Worm (Caenorhabditis elegans): ENCODE data around the gene rsp-1.
A peak's percentile ranks its signal among the peaks of the same experiment; 100 is the strongest.

DNA sequence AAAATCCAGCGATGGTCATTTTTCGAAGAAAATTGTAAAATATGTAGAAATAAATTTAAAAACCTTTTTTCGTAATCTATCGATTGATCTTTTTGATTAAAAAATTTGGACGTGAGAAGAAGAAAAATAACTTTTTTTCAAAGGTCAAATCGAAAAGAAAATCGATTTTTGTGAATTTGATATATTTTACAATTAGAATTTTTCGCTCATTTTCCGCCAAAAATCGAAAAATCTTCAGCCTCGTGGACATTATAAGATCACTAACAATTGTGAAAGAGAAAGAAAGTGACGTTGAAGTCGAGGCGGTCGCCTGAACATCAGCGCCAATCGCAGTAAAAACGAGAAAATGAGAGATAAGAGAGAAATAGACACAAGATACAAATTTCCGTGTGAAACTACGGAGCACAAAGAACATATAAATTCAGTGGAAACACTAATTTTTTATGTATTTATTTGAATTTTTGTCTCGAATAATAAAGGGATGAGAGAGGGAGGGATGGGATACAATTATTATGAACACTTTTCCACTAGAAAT is 16.5 kb downstream of the rsp-1 start, which contains the start of gene cisd-1:
- TF ChIP-seq unc-62 (GFP tag; optimal IDR thresholded peaks at IDR 0.05) (no peak), ZK546.5 (tag; optimal IDR thresholded peaks at IDR 0.05) (no peak), daf-12 (tag; optimal IDR thresholded peaks at IDR 0.05) (no peak), mdl-1 (tag; optimal IDR thresholded peaks at IDR 0.05) (no peak), nhr-12 (tag; optimal IDR thresholded peaks at IDR 0.05) (no peak), nfya-1 (tag; optimal IDR thresholded peaks at IDR 0.05; ENCODE audit: insufficient read depth) (peak; percentile 21), snpc-4 (tag; optimal IDR thresholded peaks at IDR 0.05) (no peak), ama-1 (optimal IDR thresholded peaks at IDR 0.05) (no peak), skn-1 (tag; optimal IDR thresholded peaks at IDR 0.05) (no peak), sea-2 (GFP tag; optimal IDR thresholded peaks at IDR 0.05) (no peak), nhr-43 (tag; optimal IDR thresholded peaks at IDR 0.05; ENCODE audit: poor library complexity, severe bottlenecking) (no peak), ceh-16 (tag; optimal IDR thresholded peaks at IDR 0.05) (no peak)

All from whole organism, L3 larva.